Worm (Caenorhabditis elegans) whole organism, L1 larva: ENCODE results near the gene F44B9.9.

Experiments used
- C34B4.2 ChIP-seq: sonication (generic microtip); optimal IDR thresholded peaks from 2 replicates; lab custom pipeline; 2017; ENCODE audit warnings: mild to moderate bottlenecking, missing genetic modification characterization, missing compliant biosample characterization
- F16B12.6 ChIP-seq: fragments of 150-350 bp; optimal IDR thresholded peaks from 2 replicates; lab custom pipeline; 2014; ENCODE audit warnings: missing biosample characterization, missing genetic modification characterization
- aly-2 ChIP-seq: fragments of 150-350 bp; optimal IDR thresholded peaks from 2 replicates; lab custom pipeline; 2014; ENCODE audit warnings: missing biosample characterization, missing genetic modification characterization
- blmp-1 ChIP-seq: fragments of 150-350 bp; optimal IDR thresholded peaks from 2 replicates; lab custom pipeline; 2014; ENCODE audit warnings: missing biosample characterization, missing genetic modification characterization
- ceh-90 ChIP-seq: sonication (generic microtip); optimal IDR thresholded peaks from 2 replicates; lab custom pipeline; 2016; ENCODE audit warnings: missing genetic modification characterization, missing compliant biosample characterization
- dsc-1 ChIP-seq: sonication (generic microtip); optimal IDR thresholded peaks from 2 replicates; lab custom pipeline; 2016; ENCODE audit warnings: mild to moderate bottlenecking, missing genetic modification characterization, missing compliant biosample characterization
- egl-27 ChIP-seq, 2 experiments: fragments of 150-350 bp in 1 of 2; sonication (generic microtip); optimal IDR thresholded peaks; 3 replicates each; lab custom pipeline; 2017 to 2018; ENCODE audit warnings: missing biosample characterization in 2 of 2, missing genetic modification characterization in 2 of 2, missing genetic modification reagents in 2 of 2
- elt-2 ChIP-seq: sonication (generic microtip); optimal IDR thresholded peaks from 2 replicates; lab custom pipeline; 2016; ENCODE audit warnings: missing genetic modification characterization, mild to moderate bottlenecking, inconsistent platforms, missing compliant biosample characterization, missing genetic modification reagents
- elt-3 ChIP-seq, 6 experiments: fragments of 150-350 bp in 1 of 6; sonication (generic microtip); optimal IDR thresholded peaks; 2 replicates each; lab custom pipeline; 2017 to 2018; ENCODE audit warnings: missing biosample characterization in 6 of 6, missing genetic modification characterization in 6 of 6, inconsistent platforms in 1 of 6
- ets-5 ChIP-seq: fragments of 200-800 bp; sonication (Bioruptor generic); IDR thresholded peaks from 2 replicates; pipeline ENCODE4 v1.3.6; 2022; ENCODE audit warnings: missing genetic modification characterization, missing compliant biosample characterization
- fkh-4 ChIP-seq: sonication (generic microtip); optimal IDR thresholded peaks from 2 replicates; lab custom pipeline; 2016; ENCODE audit warnings: missing compliant biosample characterization, missing genetic modification characterization, borderline replicate concordance
- grh-1 ChIP-seq: fragments of 200-800 bp; sonication (Bioruptor generic); IDR thresholded peaks from 2 replicates; pipeline ENCODE4 v1.3.6; 2022; ENCODE audit warnings: missing genetic modification reagents, missing genetic modification characterization, missing compliant biosample characterization
- hlh-4 ChIP-seq: sonication (generic microtip); optimal IDR thresholded peaks from 2 replicates; lab custom pipeline; 2016; ENCODE audit warnings: mild to moderate bottlenecking, missing genetic modification characterization, missing compliant biosample characterization
- irx-1 ChIP-seq: sonication (generic microtip); optimal IDR thresholded peaks from 2 replicates; lab custom pipeline; 2016; ENCODE audit warnings: missing genetic modification characterization, missing compliant biosample characterization
- isw-1 ChIP-seq: fragments of 200-800 bp; sonication (Bioruptor generic); IDR thresholded peaks from 2 replicates; pipeline ENCODE4 v1.3.6; 2022; ENCODE audit warnings: missing genetic modification characterization, missing compliant biosample characterization
- jun-1 ChIP-seq: fragments of 150-350 bp; optimal IDR thresholded peaks from 2 replicates; lab custom pipeline; 2014; ENCODE audit warnings: missing biosample characterization, missing genetic modification reagents, missing genetic modification characterization
- lin-14 ChIP-seq: fragments of 200-800 bp; sonication (Bioruptor generic); optimal IDR thresholded peaks from 2 replicates; lab custom pipeline; 2018; ENCODE audit warnings: mild to moderate bottlenecking, missing genetic modification characterization, moderate library complexity, missing compliant biosample characterization
- lin-15B ChIP-seq: fragments of 150-350 bp; sonication (generic microtip); optimal IDR thresholded peaks from 3 replicates; lab custom pipeline; 2014; ENCODE audit warnings: missing biosample characterization, missing genetic modification characterization
- lin-35 ChIP-seq, 2 experiments: fragments of 150-350 bp; optimal IDR thresholded peaks; 2 replicates each; lab custom pipeline; 2014; ENCODE audit warnings: missing biosample characterization in 2 of 2, missing genetic modification characterization in 2 of 2, missing genetic modification reagents in 2 of 2
- lin-39 ChIP-seq: fragments of 150-350 bp; optimal IDR thresholded peaks from 2 replicates; lab custom pipeline; 2014; ENCODE audit warnings: missing biosample characterization, missing genetic modification reagents, missing genetic modification characterization
- lir-3 ChIP-seq: sonication (generic microtip); optimal IDR thresholded peaks from 2 replicates; lab custom pipeline; 2016; ENCODE audit warnings: mild to moderate bottlenecking, missing genetic modification characterization, moderate library complexity, missing compliant biosample characterization; ENCODE audit not compliant: poor library complexity
- lsy-2 ChIP-seq, 2 experiments: fragments of 150-350 bp; optimal IDR thresholded peaks; 2 replicates each; lab custom pipeline; 2014; ENCODE audit warnings: missing biosample characterization in 2 of 2, missing genetic modification characterization in 2 of 2
- mef-2 ChIP-seq: fragments of 150-350 bp; optimal IDR thresholded peaks from 2 replicates; lab custom pipeline; 2014; ENCODE audit warnings: missing biosample characterization, missing genetic modification characterization
- mep-1 ChIP-seq: fragments of 150-350 bp; optimal IDR thresholded peaks from 2 replicates; lab custom pipeline; 2014; ENCODE audit warnings: missing biosample characterization, missing genetic modification characterization
- nhr-11 ChIP-seq: fragments of 150-350 bp; optimal IDR thresholded peaks from 2 replicates; lab custom pipeline; 2014; ENCODE audit warnings: missing biosample characterization, missing genetic modification characterization
- nhr-20 ChIP-seq: sonication (generic microtip); optimal IDR thresholded peaks from 2 replicates; lab custom pipeline; 2016; ENCODE audit warnings: mild to moderate bottlenecking, missing genetic modification characterization, missing compliant biosample characterization
- nhr-47 ChIP-seq: sonication (generic microtip); optimal IDR thresholded peaks from 2 replicates; lab custom pipeline; 2016; ENCODE audit warnings: mild to moderate bottlenecking, missing genetic modification characterization, moderate library complexity, missing compliant biosample characterization
- nhr-84 ChIP-seq: sonication (generic microtip); optimal IDR thresholded peaks from 2 replicates; lab custom pipeline; 2017; ENCODE audit warnings: missing biosample characterization, missing genetic modification characterization
- nhr-85 ChIP-seq: sonication (generic microtip); peaks from one replicate; lab custom pipeline; 2016; ENCODE audit warnings: missing genetic modification characterization, inconsistent platforms, missing compliant biosample characterization
- nhr-90 ChIP-seq: sonication (generic microtip); optimal IDR thresholded peaks from 2 replicates; lab custom pipeline; 2016; ENCODE audit warnings: mild to moderate bottlenecking, missing genetic modification characterization, missing compliant biosample characterization; ENCODE audit not compliant: poor library complexity
- pag-3 ChIP-seq: sonication (generic microtip); optimal IDR thresholded peaks from 2 replicates; lab custom pipeline; 2017; ENCODE audit warnings: missing genetic modification characterization, mild to moderate bottlenecking, missing compliant biosample characterization, antibody characterized with exemption, borderline replicate concordance; ENCODE audit not compliant: insufficient read depth
- pax-3 ChIP-seq: fragments of 200-800 bp; sonication (Bioruptor generic); optimal IDR thresholded peaks from 2 replicates; lab custom pipeline; 2018; ENCODE audit warnings: mild to moderate bottlenecking, missing genetic modification characterization, moderate library complexity, missing compliant biosample characterization
- rnt-1 ChIP-seq: sonication (generic microtip); optimal IDR thresholded peaks from 2 replicates; lab custom pipeline; 2016; ENCODE audit warnings: mild to moderate bottlenecking, missing genetic modification characterization, moderate library complexity, missing compliant biosample characterization
- skn-1 ChIP-seq: fragments of 150-350 bp; optimal IDR thresholded peaks from 2 replicates; lab custom pipeline; 2014; ENCODE audit warnings: missing biosample characterization, missing genetic modification characterization
- snpc-4 ChIP-seq: fragments of 150-350 bp; optimal IDR thresholded peaks from 2 replicates; lab custom pipeline; 2014; ENCODE audit warnings: missing biosample characterization, missing genetic modification characterization
- sox-4 ChIP-seq: sonication (generic microtip); optimal IDR thresholded peaks from 2 replicates; lab custom pipeline; 2016; ENCODE audit warnings: missing genetic modification characterization, missing compliant biosample characterization
- sup-37 ChIP-seq: fragments of 200-800 bp; sonication (Bioruptor generic); optimal IDR thresholded peaks from 2 replicates; lab custom pipeline; 2018; ENCODE audit warnings: mild to moderate bottlenecking, missing genetic modification characterization, missing compliant biosample characterization
- swsn-7 ChIP-seq: sonication (generic microtip); optimal IDR thresholded peaks from 2 replicates; lab custom pipeline; 2016; ENCODE audit warnings: missing genetic modification characterization, missing compliant biosample characterization
- tbx-2 ChIP-seq: sonication (generic microtip); optimal IDR thresholded peaks from 2 replicates; lab custom pipeline; 2016; ENCODE audit warnings: missing genetic modification characterization, missing compliant biosample characterization
- unc-130 ChIP-seq: fragments of 150-350 bp; optimal IDR thresholded peaks from 2 replicates; lab custom pipeline; 2017; ENCODE audit warnings: missing biosample characterization, missing genetic modification characterization, inconsistent platforms
- unc-30 ChIP-seq: sonication (generic microtip); optimal IDR thresholded peaks from 2 replicates; lab custom pipeline; 2017; ENCODE audit warnings: missing biosample characterization, missing genetic modification characterization
- unc-86 ChIP-seq: sonication (generic microtip); optimal IDR thresholded peaks from 2 replicates; lab custom pipeline; 2016; ENCODE audit warnings: missing genetic modification characterization, missing compliant biosample characterization
- unc-98 ChIP-seq: fragments of 200-800 bp; sonication (Bioruptor generic); IDR thresholded peaks from 2 replicates; pipeline ENCODE4 v1.3.6; 2022; ENCODE audit warnings: missing genetic modification characterization, missing compliant biosample characterization
- xbp-1 ChIP-seq: sonication (generic microtip); optimal IDR thresholded peaks from 2 replicates; lab custom pipeline; 2016; ENCODE audit warnings: missing genetic modification characterization, missing compliant biosample characterization
- ztf-4 ChIP-seq: fragments of 150-350 bp; optimal IDR thresholded peaks from 2 replicates; lab custom pipeline; 2014; ENCODE audit warnings: missing biosample characterization, missing genetic modification characterization

F44B9.9 gene

DNA sequence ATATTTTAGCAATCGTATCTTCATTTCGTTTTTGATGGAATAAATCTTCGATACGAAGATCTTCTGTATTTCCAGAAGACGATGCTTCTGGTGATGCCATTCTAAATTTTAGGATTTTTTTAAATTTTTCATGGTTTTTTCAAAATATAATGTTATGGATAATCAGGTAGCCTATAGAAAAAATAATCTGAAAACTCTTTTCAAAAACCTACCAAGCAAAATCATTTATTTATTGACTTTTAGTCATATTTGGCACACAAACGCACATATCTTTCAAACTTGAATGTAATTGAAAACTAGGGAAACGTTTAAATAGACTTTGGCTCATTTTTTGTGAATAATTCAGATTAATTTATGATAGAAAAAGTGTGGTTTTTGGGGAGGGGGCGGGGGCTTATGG lies 14.4 kb downstream of the F44B9.9 start, which contains the start of gene F44B9.5:
Gene F44B9.5 (minus strand): TSS at position 101 of the 400 bp plus-strand sequence.
- TF ChIP-seq lir-3 (tag; lab: Kevin White, UChicago): no peak
- no peak for TF ChIP-seq sup-37 (GFP tag; lab: Kevin White, UChicago)
- no peak for TF ChIP-seq isw-1 (GFP tag; lab: Robert Waterston, UW)
- no peak for TF ChIP-seq mep-1
- no peak for TF ChIP-seq nhr-20 (tag; lab: Kevin White, UChicago)
- TF ChIP-seq ztf-4 (tag; lab: Kevin White, UChicago): no peak
- no peak for TF ChIP-seq pag-3 (tag; lab: Kevin White, UChicago)
- no peak for TF ChIP-seq egl-27 (tag; optimal IDR thresholded peaks at IDR 0.05; lab: Kevin White, UChicago)
- no peak for TF ChIP-seq swsn-7 (tag; lab: Kevin White, UChicago)
- TF ChIP-seq aly-2 (tag; lab: Kevin White, UChicago): no peak
- no peak for TF ChIP-seq ceh-90 (tag; lab: Kevin White, UChicago)
- TF ChIP-seq lin-39 (tag; lab: Kevin White, UChicago): no peak
- TF ChIP-seq, all 84 proteins: peak for 0

DNA sequence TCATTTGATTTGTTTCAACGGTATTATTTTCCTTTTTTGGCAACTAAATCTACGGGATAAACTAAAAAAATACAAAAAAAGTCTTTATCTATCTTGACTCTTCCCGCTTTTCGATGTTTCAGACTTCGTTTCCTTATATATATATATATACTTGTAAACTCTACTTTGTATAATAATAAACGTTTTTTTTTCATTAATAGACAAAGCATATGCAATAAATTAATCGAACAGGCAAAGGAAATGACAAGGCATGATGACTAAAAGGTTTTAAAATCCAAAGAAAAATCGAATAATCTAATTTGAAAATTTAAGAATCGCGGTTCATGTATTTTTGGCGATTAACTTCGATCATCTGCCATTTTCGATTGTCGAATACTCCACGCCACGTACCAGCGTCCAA lies 17.3 kb downstream of the F44B9.9 start:
- no peak for TF ChIP-seq unc-130 (tag; lab: Kevin White, UChicago)
- TF ChIP-seq sox-4: no peak
- TF ChIP-seq lin-14 (GFP tag; lab: Kevin White, UChicago): no peak
- TF ChIP-seq irx-1 (tag; lab: Kevin White, UChicago): no peak
- TF ChIP-seq sup-37 (GFP tag; lab: Kevin White, UChicago): no peak
- TF ChIP-seq dsc-1: no peak
- no peak for TF ChIP-seq mef-2 (tag; lab: Kevin White, UChicago)
- TF ChIP-seq pag-3 (tag; lab: Kevin White, UChicago): no peak
- no peak for TF ChIP-seq mep-1
- no peak for TF ChIP-seq ets-5
- TF ChIP-seq F16B12.6 (tag; lab: Kevin White, UChicago): no peak
- no peak for TF ChIP-seq unc-30 (tag; lab: Kevin White, UChicago)
- TF ChIP-seq nhr-11 (tag; lab: Kevin White, UChicago): no peak
- no peak for TF ChIP-seq pax-3 (tag; lab: Kevin White, UChicago)
- TF ChIP-seq, all 84 proteins: peak for 0

DNA sequence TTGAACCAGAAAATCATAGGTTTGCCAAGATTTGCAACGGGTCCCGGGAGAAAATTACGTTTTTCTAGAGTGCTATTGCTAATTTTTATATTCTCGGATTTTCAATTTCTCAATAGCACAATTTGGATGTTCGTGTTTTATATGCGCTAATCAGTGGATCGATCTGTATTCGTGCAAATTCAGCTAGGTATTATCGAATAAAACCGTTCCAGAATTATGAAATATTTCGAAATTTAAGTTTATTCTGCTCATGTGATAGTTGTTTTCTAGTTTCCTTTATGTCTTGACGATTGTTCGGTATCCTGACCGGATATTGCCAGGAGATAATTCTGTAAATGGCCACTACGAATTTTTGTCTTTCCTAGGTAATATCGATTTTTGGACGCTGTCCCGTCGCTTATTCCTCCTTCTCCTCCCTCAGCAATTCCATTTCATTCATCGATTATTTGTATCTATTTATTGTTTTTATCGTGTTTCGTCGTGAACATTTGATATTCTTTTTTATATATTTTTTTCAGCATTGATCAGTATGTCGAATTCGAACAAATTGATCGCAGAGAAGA lies 20.5 kb downstream of the F44B9.9 start, which contains the start of gene cit-1.2:
Gene cit-1.2 (plus strand): TSS at position 513 of the 563 bp plus-strand sequence.
- no peak for TF ChIP-seq elt-2 (tag; lab: Kevin White, UChicago)
- no peak for TF ChIP-seq jun-1 (tag; lab: Kevin White, UChicago)
- peak; percentile 7 for TF ChIP-seq skn-1
- TF ChIP-seq, all 84 proteins: peak for 1

DNA sequence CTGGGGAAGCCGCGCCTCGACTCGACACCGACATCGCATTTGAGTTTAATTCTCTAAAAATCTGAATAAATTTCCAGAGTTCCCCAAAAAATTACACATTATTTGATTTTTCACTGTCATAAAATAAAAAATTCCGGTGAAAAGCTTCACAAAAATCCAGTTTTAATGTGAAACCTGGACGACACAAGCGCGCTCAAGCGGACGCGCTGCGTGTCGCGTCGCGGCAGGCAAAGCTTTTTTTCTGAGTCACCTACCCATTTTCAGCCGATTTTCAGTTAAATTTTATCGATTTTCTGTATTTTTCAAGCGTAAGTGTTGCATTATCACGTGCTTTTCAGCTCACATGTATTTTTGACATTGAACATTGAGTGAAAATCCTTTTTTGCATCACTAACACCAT lies 21.1 kb downstream of the F44B9.9 start, which contains the start of gene cit-1.1:
Gene cit-1.1 (minus strand): TSS at position 53 of the 400 bp plus-strand sequence.
- no peak for TF ChIP-seq C34B4.2 (tag; lab: Kevin White, UChicago)
- no peak for TF ChIP-seq nhr-84 (tag; lab: Kevin White, UChicago)
- TF ChIP-seq nhr-90 (tag; lab: Kevin White, UChicago): no peak
- TF ChIP-seq unc-86 (tag; lab: Kevin White, UChicago): no peak
- peak; percentile 32 for TF ChIP-seq nhr-85 (tag; lab: Kevin White, UChicago)
- peak; percentile 38 to 66 for TF ChIP-seq lsy-2 (tag; optimal IDR thresholded peaks at IDR 0.05; lab: Kevin White, UChicago)
- TF ChIP-seq skn-1: peak; percentile 32
- TF ChIP-seq nhr-47: no peak
- no peak for TF ChIP-seq snpc-4 (tag; lab: Kevin White, UChicago)
- no peak for TF ChIP-seq rnt-1
- TF ChIP-seq ztf-4 (tag; lab: Kevin White, UChicago): no peak
- no peak for TF ChIP-seq elt-3 (tag; optimal IDR thresholded peaks at IDR 0.05; lab: Kevin White, UChicago)
- no peak for TF ChIP-seq mef-2 (tag; lab: Kevin White, UChicago)
- TF ChIP-seq blmp-1: no peak
- no peak for TF ChIP-seq hlh-4
- no peak for TF ChIP-seq lir-3 (tag; lab: Kevin White, UChicago)
- TF ChIP-seq mep-1: no peak
- TF ChIP-seq grh-1 (GFP tag; lab: Robert Waterston, UW): no peak
- TF ChIP-seq lin-14 (GFP tag; lab: Kevin White, UChicago): no peak
- TF ChIP-seq jun-1 (tag; lab: Kevin White, UChicago): no peak
- no peak for TF ChIP-seq fkh-4 (tag; lab: Kevin White, UChicago)
- peak; percentile 32 to 37 for TF ChIP-seq lin-35 (GFP tag; optimal IDR thresholded peaks at IDR 0.05; lab: Kevin White, UChicago)
- TF ChIP-seq unc-98 (GFP tag; lab: Robert Waterston, UW): no peak
- TF ChIP-seq xbp-1: no peak
- TF ChIP-seq tbx-2 (tag; lab: Kevin White, UChicago): no peak
- peak; percentile 38 for TF ChIP-seq lin-15B (tag; lab: Kevin White, UChicago)
- TF ChIP-seq dsc-1: no peak
- TF ChIP-seq nhr-11 (tag; lab: Kevin White, UChicago): no peak
